Fruit fly (Drosophila melanogaster): ENCODE data around the gene ND-75.
A peak's percentile ranks its signal among the peaks of the same experiment; 100 is the strongest.

The ND-75 gene

DNA sequence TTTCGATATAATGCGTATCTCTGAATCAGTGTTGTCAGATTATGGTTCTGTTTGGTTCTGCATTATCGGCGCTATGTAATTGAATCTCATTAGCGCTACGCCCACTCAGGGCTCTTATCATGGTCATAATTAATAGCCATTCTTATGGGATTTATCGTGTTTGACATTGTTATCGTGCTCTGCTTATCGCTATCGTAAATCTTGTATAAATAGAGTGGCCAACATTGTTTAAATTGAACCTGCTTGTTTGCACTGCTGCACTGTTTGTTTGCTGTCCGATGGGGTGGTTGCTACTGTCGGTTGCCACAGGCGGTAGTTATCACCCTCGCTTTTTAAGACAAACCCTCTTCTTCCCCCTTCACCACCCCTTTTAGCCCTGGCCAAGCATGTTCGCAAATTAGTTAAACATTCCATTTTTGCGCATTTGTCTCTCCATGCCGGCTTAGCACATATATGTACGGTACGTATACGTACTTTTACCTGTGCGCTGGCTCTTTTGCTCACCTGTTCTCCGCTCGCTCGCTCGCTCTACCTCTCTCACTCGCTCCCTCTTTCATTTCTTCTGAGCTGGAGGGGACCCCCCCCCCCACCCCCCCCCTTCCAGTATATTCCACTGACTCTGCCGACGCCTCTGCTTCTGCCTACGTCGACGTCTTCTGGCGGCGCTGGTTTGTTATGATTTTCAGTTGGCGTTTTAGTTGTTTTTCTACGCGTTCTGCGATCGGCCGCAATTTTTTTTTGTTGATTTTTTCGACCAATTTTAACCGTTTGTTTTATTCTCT lies 21.4 kb downstream of the ND-75 start (continued):
- peak; percentile 42 for TF ChIP-seq sug (tag; optimal IDR thresholded peaks at IDR 0.05)
- TF ChIP-seq CG6689 (GFP tag; IDR thresholded peaks at IDR 0.05), result 0 out of 2 replicates have a peak, but pooled peaks have one; percentile 39
- peak; percentile 33 for TF ChIP-seq Hand (GFP tag; optimal IDR thresholded peaks at IDR 0.05)
- no peak for TF ChIP-seq shn (GFP tag; optimal IDR thresholded peaks at IDR 0.05)
- peak; percentile 55 for TF ChIP-seq gem (tag; optimal IDR thresholded peaks at IDR 0.05)
- peak; percentile 21 for TF ChIP-seq CG8924 (tag; optimal IDR thresholded peaks at IDR 0.05)
- TF ChIP-seq CG18619 (GFP tag; optimal IDR thresholded peaks at IDR 0.05), result peak; percentile 49
- no peak for TF ChIP-seq vfl (GFP tag; optimal IDR thresholded peaks at IDR 0.05)
- no peak for TF ChIP-seq Xbp1 (GFP tag; optimal IDR thresholded peaks at IDR 0.05)
- TF ChIP-seq CG33213 (GFP tag; optimal IDR thresholded peaks at IDR 0.05), result peak; percentile 46
- TF ChIP-seq CG16779 (GFP tag; IDR thresholded peaks at IDR 0.05), result no peak
- TF ChIP-seq CG6272 (GFP tag; IDR thresholded peaks at IDR 0.05), result no peak
- TF ChIP-seq Six4 (GFP tag; optimal IDR thresholded peaks at IDR 0.05), result peak; percentile 50
- no peak for TF ChIP-seq Deaf1 (tag; optimal IDR thresholded peaks at IDR 0.05)
- TF ChIP-seq Nf-YA (GFP tag; IDR thresholded peaks at IDR 0.05), result peak; percentile 38; the same call in 1 of the 2 replicates
- no peak for TF ChIP-seq Taf1 (GFP tag; IDR thresholded peaks at IDR 0.05)
- no peak for TF ChIP-seq YL-1 (GFP tag; optimal IDR thresholded peaks at IDR 0.05)
- no peak for TF ChIP-seq Scr (GFP tag; IDR thresholded peaks at IDR 0.05; ENCODE audit: partially characterized antibody)
- peak; percentile 15 for TF ChIP-seq CTCF (GFP tag; optimal IDR thresholded peaks at IDR 0.05)
- TF ChIP-seq emc (GFP tag; optimal IDR thresholded peaks at IDR 0.05), result no peak
- TF ChIP-seq CG18476 (GFP tag; optimal IDR thresholded peaks at IDR 0.05), result peak; percentile 50
- peak; percentile 59 for TF ChIP-seq CG31365 (tag; optimal IDR thresholded peaks at IDR 0.05)
- TF ChIP-seq Ada2b (GFP tag; IDR thresholded peaks at IDR 0.05), result no peak
- no peak for TF ChIP-seq cad (GFP tag; optimal IDR thresholded peaks at IDR 0.05)
- TF ChIP-seq HLH3B (GFP tag; IDR thresholded peaks at IDR 0.05), result peak; percentile 48; the same call in 1 of the 2 replicates
- peak; percentile 75 for TF ChIP-seq Fer1 (GFP tag; optimal IDR thresholded peaks at IDR 0.05)
- peak; percentile 29 to 57 for TF ChIP-seq chif (GFP tag; optimal IDR thresholded peaks at IDR 0.05)
- TF ChIP-seq slbo (GFP tag; IDR thresholded peaks at IDR 0.05), result no peak
- TF ChIP-seq ara (GFP tag; IDR thresholded peaks at IDR 0.05), result 0 out of 2 replicates have a peak, but pooled peaks have one; percentile 42
- TF ChIP-seq D (optimal IDR thresholded peaks at IDR 0.05), result no peak
- peak; percentile 75 for TF ChIP-seq D (GFP tag; optimal IDR thresholded peaks at IDR 0.05)
- 0 out of 2 replicates have a peak, but pooled peaks have one; percentile 35 for TF ChIP-seq CG10959 (GFP tag; IDR thresholded peaks at IDR 0.05)
- TF ChIP-seq Med (GFP tag), result peak; percentile 91
- TF ChIP-seq tgo (GFP tag; IDR thresholded peaks at IDR 0.05), result no peak
- TF ChIP-seq E2f2 (GFP tag; IDR thresholded peaks at IDR 0.05), result peak; percentile 17; the same call in 1 of the 2 replicates
- peak; percentile 38 for TF ChIP-seq CG11723 (GFP tag; optimal IDR thresholded peaks at IDR 0.05)
- TF ChIP-seq tin (GFP tag; optimal IDR thresholded peaks at IDR 0.05), result no peak
- peak; percentile 46 for TF ChIP-seq CG13123 (GFP tag; optimal IDR thresholded peaks at IDR 0.05)
- no peak for TF ChIP-seq Atf-2 (GFP tag; optimal IDR thresholded peaks at IDR 0.05)
- TF ChIP-seq her (GFP tag; optimal IDR thresholded peaks at IDR 0.05), result peak; percentile 27
- peak; percentile 5 for TF ChIP-seq CG3163 (GFP tag; optimal IDR thresholded peaks at IDR 0.05)
- TF ChIP-seq CG3726 (GFP tag; IDR thresholded peaks at IDR 0.05), result no peak
- no peak for TF ChIP-seq Gsc (GFP tag; IDR thresholded peaks at IDR 0.05)
- TF ChIP-seq Meics (GFP tag; optimal IDR thresholded peaks at IDR 0.05), result peak; percentile 38
- peak; percentile 75 for TF ChIP-seq CG11398 (GFP tag; optimal IDR thresholded peaks at IDR 0.05)
- TF ChIP-seq CG12071 (GFP tag; optimal IDR thresholded peaks at IDR 0.05), result peak; percentile 83
- TF ChIP-seq B-H1 (GFP tag; IDR thresholded peaks at IDR 0.05), result no peak
- no peak for TF ChIP-seq esg (GFP tag; conservative IDR thresholded peaks at IDR 0.05)
- TF ChIP-seq prd (optimal IDR thresholded peaks at IDR 0.05), result no peak
- 0 out of 3 replicates have a peak, but pooled peaks have one; percentile 20 for TF ChIP-seq prd (GFP tag; IDR thresholded peaks at IDR 0.05)
- peak; percentile 67 for TF ChIP-seq CG5180 (GFP tag; optimal IDR thresholded peaks at IDR 0.05)
